Worm (Caenorhabditis elegans) whole organism, late embryonic: Measurements from ENCODE around the gene cest-7.

Source experiments
- C08G9.2 ChIP-seq: sonication (generic microtip); optimal IDR thresholded peaks from 2 replicates; lab custom pipeline; 2016; ENCODE audit warnings: mild to moderate bottlenecking, missing genetic modification characterization, moderate library complexity, missing compliant biosample characterization
- C38D4.7 ChIP-seq: fragments of 200-800 bp; sonication (Bioruptor generic); optimal IDR thresholded peaks from 2 replicates; lab custom pipeline; 2018; ENCODE audit warnings: mild to moderate bottlenecking, missing genetic modification characterization, moderate library complexity, missing compliant biosample characterization
- F13H6.1 ChIP-seq: sonication (generic microtip); optimal IDR thresholded peaks from 2 replicates; lab custom pipeline; 2016; ENCODE audit warnings: missing genetic modification characterization, missing compliant biosample characterization
- K02D7.2 ChIP-seq: sonication (generic microtip); optimal IDR thresholded peaks from 2 replicates; lab custom pipeline; 2017; ENCODE audit warnings: mild to moderate bottlenecking, missing genetic modification characterization, missing compliant biosample characterization
- Y22D7AL.16 ChIP-seq: sonication (generic microtip); optimal IDR thresholded peaks from 2 replicates; lab custom pipeline; 2016; ENCODE audit warnings: missing genetic modification characterization, missing compliant biosample characterization
- ahr-1 ChIP-seq: sonication (generic microtip); optimal IDR thresholded peaks from 2 replicates; lab custom pipeline; 2016; ENCODE audit warnings: missing genetic modification characterization, missing compliant biosample characterization
- ceh-14 ChIP-seq: sonication (generic microtip); optimal IDR thresholded peaks from 2 replicates; lab custom pipeline; 2016; ENCODE audit warnings: missing genotype, missing genetic modification characterization, missing compliant biosample characterization
- ceh-19 ChIP-seq: fragments of 200-800 bp; sonication (Bioruptor generic); optimal IDR thresholded peaks from 2 replicates; lab custom pipeline; 2018; ENCODE audit warnings: mild to moderate bottlenecking, missing genetic modification characterization, missing compliant biosample characterization
- ceh-2 ChIP-seq: sonication (generic microtip); optimal IDR thresholded peaks from 2 replicates; lab custom pipeline; 2016; ENCODE audit warnings: missing genotype, missing genetic modification characterization, missing compliant biosample characterization
- ceh-24 ChIP-seq: sonication (generic microtip); optimal IDR thresholded peaks from 2 replicates; lab custom pipeline; 2016; ENCODE audit warnings: mild to moderate bottlenecking, missing genetic modification characterization, missing compliant biosample characterization
- ceh-31 ChIP-seq: sonication (generic microtip); optimal IDR thresholded peaks from 2 replicates; lab custom pipeline; 2016; ENCODE audit warnings: missing genetic modification characterization, missing compliant biosample characterization
- ceh-6 ChIP-seq: fragments of 200-800 bp; sonication (Bioruptor generic); optimal IDR thresholded peaks from 2 replicates; lab custom pipeline; 2018; ENCODE audit warnings: mild to moderate bottlenecking, missing genetic modification characterization, missing compliant biosample characterization
- che-1 ChIP-seq: sonication (generic microtip); optimal IDR thresholded peaks from 2 replicates; lab custom pipeline; 2016; ENCODE audit warnings: mild to moderate bottlenecking, missing genetic modification characterization, missing compliant biosample characterization
- dve-1 ChIP-seq: sonication (generic microtip); optimal IDR thresholded peaks from 2 replicates; lab custom pipeline; 2017; ENCODE audit warnings: antibody characterized with exemption, mild to moderate bottlenecking, missing genetic modification characterization, missing compliant biosample characterization
- elt-2 ChIP-seq: sonication (generic microtip); optimal IDR thresholded peaks from 2 replicates; lab custom pipeline; 2016; ENCODE audit warnings: missing genetic modification reagents, missing genetic modification characterization, missing compliant biosample characterization
- elt-4 ChIP-seq: sonication (generic microtip); optimal IDR thresholded peaks from 2 replicates; lab custom pipeline; 2016; ENCODE audit warnings: missing genetic modification characterization, missing compliant biosample characterization
- ets-4 ChIP-seq: sonication (generic microtip); optimal IDR thresholded peaks from 2 replicates; lab custom pipeline; 2016; ENCODE audit warnings: missing genetic modification characterization, missing compliant biosample characterization
- fax-1 ChIP-seq: sonication (generic microtip); optimal IDR thresholded peaks from 2 replicates; lab custom pipeline; 2016; ENCODE audit warnings: missing genotype, missing genetic modification characterization, missing compliant biosample characterization
- hlh-13 ChIP-seq: fragments of 200-800 bp; sonication (Bioruptor generic); optimal IDR thresholded peaks from 2 replicates; lab custom pipeline; 2018; ENCODE audit warnings: mild to moderate bottlenecking, missing genetic modification characterization, missing compliant biosample characterization
- hlh-8 ChIP-seq: sonication (generic microtip); optimal IDR thresholded peaks from 2 replicates; lab custom pipeline; 2016; ENCODE audit warnings: missing genotype, missing genetic modification characterization, missing compliant biosample characterization
- madf-2 ChIP-seq: sonication (generic microtip); optimal IDR thresholded peaks from 2 replicates; lab custom pipeline; 2017; ENCODE audit warnings: missing genetic modification characterization, missing compliant biosample characterization
- odd-2 ChIP-seq: sonication (generic microtip); optimal IDR thresholded peaks from 2 replicates; lab custom pipeline; 2017; ENCODE audit warnings: antibody characterized with exemption, mild to moderate bottlenecking, missing genetic modification characterization, missing compliant biosample characterization
- pax-1 ChIP-seq: fragments of 150-350 bp; optimal IDR thresholded peaks from 2 replicates; lab custom pipeline; 2014; ENCODE audit warnings: missing biosample characterization, missing genetic modification characterization
- pha-2 ChIP-seq: sonication (generic microtip); optimal IDR thresholded peaks from 2 replicates; lab custom pipeline; 2017; ENCODE audit warnings: mild to moderate bottlenecking, missing genetic modification characterization, missing compliant biosample characterization
- pros-1 ChIP-seq: fragments of 150-350 bp; optimal IDR thresholded peaks from 2 replicates; lab custom pipeline; 2014; ENCODE audit warnings: missing biosample characterization, missing genetic modification reagents, missing genetic modification characterization
- ref-2 ChIP-seq: sonication (generic microtip); optimal IDR thresholded peaks from 2 replicates; lab custom pipeline; 2016; ENCODE audit warnings: missing genetic modification characterization, missing compliant biosample characterization
- rnt-1 ChIP-seq: sonication (generic microtip); optimal IDR thresholded peaks from 2 replicates; lab custom pipeline; 2016; ENCODE audit warnings: missing genetic modification characterization, missing compliant biosample characterization
- sdc-2 ChIP-seq: sonication (generic microtip); optimal IDR thresholded peaks from 2 replicates; lab custom pipeline; 2016; ENCODE audit warnings: missing genotype, missing genetic modification characterization, missing compliant biosample characterization
- sox-2 ChIP-seq: fragments of 200-800 bp; sonication (Bioruptor generic); IDR thresholded peaks from 2 replicates; pipeline ENCODE4 v1.3.6; 2022; ENCODE audit warnings: missing genetic modification reagents, missing genetic modification characterization, missing compliant biosample characterization
- sox-4 ChIP-seq: sonication (generic microtip); optimal IDR thresholded peaks from 2 replicates; lab custom pipeline; 2017; ENCODE audit warnings: mild to moderate bottlenecking, missing genetic modification characterization, inconsistent platforms, missing compliant biosample characterization
- ttx-3 ChIP-seq: sonication (generic microtip); optimal IDR thresholded peaks from 2 replicates; lab custom pipeline; 2016; ENCODE audit warnings: missing genetic modification reagents, missing genetic modification characterization, missing compliant biosample characterization
- unc-42 ChIP-seq: sonication (generic microtip); optimal IDR thresholded peaks from 2 replicates; lab custom pipeline; 2016; ENCODE audit warnings: missing genotype, missing genetic modification characterization, missing compliant biosample characterization
- unc-55 ChIP-seq: sonication (generic microtip); optimal IDR thresholded peaks from 2 replicates; lab custom pipeline; 2017; ENCODE audit warnings: missing biosample characterization, missing genetic modification reagents, missing genetic modification characterization
- unc-86 ChIP-seq: sonication (generic microtip); optimal IDR thresholded peaks from 2 replicates; lab custom pipeline; 2016; ENCODE audit warnings: missing genetic modification characterization, missing compliant biosample characterization
- zip-5 ChIP-seq: sonication (generic microtip); optimal IDR thresholded peaks from 2 replicates; lab custom pipeline; 2016; ENCODE audit warnings: missing genetic modification characterization, missing compliant biosample characterization
- ztf-16 ChIP-seq: sonication (generic microtip); optimal IDR thresholded peaks from 2 replicates; lab custom pipeline; 2017; ENCODE audit warnings: missing genetic modification characterization, missing compliant biosample characterization

cest-7 gene

ce11 chrX:12235388-12235787 is 5.6 kb downstream of the cest-7 start, which contains the start of gene C23H4.6:
Gene C23H4.6, plus strand, starts transcription at chrX:12235606.
- TF ChIP-seq ref-2 (tag; lab: Kevin White, UChicago) = no peak
- TF ChIP-seq rnt-1 (tag; lab: Kevin White, UChicago) = no peak
- no peak for TF ChIP-seq sox-4 (tag; lab: Kevin White, UChicago)
- TF ChIP-seq unc-86 = no peak
- no peak for TF ChIP-seq madf-2 (tag; lab: Kevin White, UChicago)
- no peak for TF ChIP-seq ceh-2 (tag; lab: Kevin White, UChicago)
- no peak for TF ChIP-seq fax-1 (tag; lab: Kevin White, UChicago)
- TF ChIP-seq pax-1 (tag; lab: Kevin White, UChicago) = no peak
- no peak for TF ChIP-seq unc-55 (GFP tag; lab: Kevin White, UChicago)
- no peak for TF ChIP-seq sox-2 (GFP tag; lab: Robert Waterston, UW)
- TF ChIP-seq che-1 (tag; lab: Kevin White, UChicago) = no peak
- TF ChIP-seq F13H6.1 (tag; lab: Kevin White, UChicago) = no peak
- no peak for TF ChIP-seq ets-4
- TF ChIP-seq elt-2 (tag; lab: Kevin White, UChicago) = no peak
- TF ChIP-seq C38D4.7 (GFP tag; lab: Kevin White, UChicago) = no peak

ce11 chrX:12241457-12241856 is 11.7 kb downstream of the cest-7 start, which contains the start of gene cest-3:
Gene cest-3, plus strand, starts transcription at chrX:12241646.
- TF ChIP-seq odd-2 = no peak
- no peak for TF ChIP-seq F13H6.1 (tag; lab: Kevin White, UChicago)
- no peak for TF ChIP-seq zip-5 (tag; lab: Kevin White, UChicago)

DNA sequence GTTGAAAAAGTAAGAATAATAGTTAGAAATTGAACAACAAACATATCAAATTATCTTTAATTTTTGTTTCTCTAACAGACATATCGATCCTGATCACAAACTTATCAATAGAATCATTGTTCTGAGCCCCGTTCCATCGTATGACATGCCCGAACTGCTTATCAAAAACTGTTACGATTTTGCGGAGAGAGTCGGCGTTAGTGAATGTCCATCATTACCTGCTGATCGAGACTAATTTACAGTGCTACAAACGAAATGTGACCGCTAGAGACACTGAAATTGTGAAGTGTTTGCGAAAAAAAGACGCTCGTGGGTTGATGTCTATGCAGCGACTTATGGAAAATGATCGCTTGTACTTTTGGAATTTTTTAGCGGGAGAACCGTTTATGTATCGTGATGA is 13.2 kb downstream of the cest-7 start:
- TF ChIP-seq elt-4 (tag; lab: Kevin White, UChicago) (no peak), zip-5 (tag; lab: Kevin White, UChicago) (no peak), C38D4.7 (GFP tag; lab: Kevin White, UChicago) (no peak), hlh-8 (tag; lab: Kevin White, UChicago) (no peak), hlh-13 (GFP tag; lab: Kevin White, UChicago) (no peak), ceh-14 (tag; lab: Kevin White, UChicago) (no peak), Y22D7AL.16 (tag; lab: Kevin White, UChicago) (no peak), pros-1 (no peak), dve-1 (tag; lab: Kevin White, UChicago) (no peak), ceh-24 (tag; lab: Kevin White, UChicago) (no peak), sdc-2 (no peak)
- TF ChIP-seq, all 69 proteins: peak for 0

ce11 chrX:12248140-12248539 is 18.4 kb downstream of the cest-7 start:
- TF ChIP-seq rnt-1 (tag; lab: Kevin White, UChicago) (peak; percentile 40), ztf-16 (tag; lab: Kevin White, UChicago) (no peak)

DNA sequence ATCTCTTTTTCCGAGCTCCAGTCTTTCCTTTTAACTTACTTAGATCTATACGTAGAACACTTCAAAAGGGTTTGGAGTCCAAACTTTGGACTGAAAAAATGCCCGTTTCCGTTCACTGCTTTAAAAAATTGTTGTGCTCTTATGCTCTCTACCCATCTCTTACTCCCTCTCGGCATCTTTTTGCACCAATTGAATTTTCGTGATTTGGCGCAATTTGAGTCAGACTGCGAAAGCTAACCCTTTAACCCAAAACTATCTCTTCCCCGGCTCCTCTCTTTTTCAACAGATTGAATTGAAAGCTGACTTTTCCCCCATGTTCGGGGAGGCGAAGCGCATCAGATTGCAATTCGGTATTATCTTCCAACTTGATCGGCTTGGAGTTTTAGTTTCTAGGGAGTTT is 22.4 kb downstream of the cest-7 start:
- TF ChIP-seq C08G9.2 (tag; lab: Kevin White, UChicago) = no peak
- TF ChIP-seq unc-42 = peak; percentile 45
- TF ChIP-seq ceh-14 (tag; lab: Kevin White, UChicago) = no peak
- no peak for TF ChIP-seq ceh-6 (GFP tag; lab: Kevin White, UChicago)
- TF ChIP-seq ceh-19 (GFP tag; lab: Kevin White, UChicago) = no peak
- TF ChIP-seq ttx-3 (tag; lab: Kevin White, UChicago) = no peak

DNA sequence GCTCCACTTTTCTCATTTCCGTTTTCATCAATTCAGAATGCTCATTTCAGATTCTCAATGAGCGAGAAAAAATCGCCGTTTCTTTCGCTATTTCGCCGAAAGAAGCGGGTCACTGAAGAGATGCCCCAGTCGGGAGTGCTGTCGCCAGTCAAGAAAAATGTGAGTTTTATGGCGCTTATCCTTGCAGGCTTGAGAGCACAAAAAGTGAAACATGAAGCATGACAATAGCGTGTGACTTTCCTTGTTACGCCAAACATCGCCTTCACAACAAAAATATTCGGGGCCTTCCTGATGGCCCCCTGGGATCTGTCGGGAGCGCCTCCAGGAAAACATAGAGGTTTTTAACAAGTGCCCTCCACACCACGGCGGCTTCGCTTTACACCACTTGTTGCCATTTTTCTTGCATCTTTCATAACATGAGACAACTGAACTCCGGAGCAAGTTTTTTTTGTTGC is 26.9 kb downstream of the cest-7 start, which contains the start of gene E01G6.2:
Gene E01G6.2, plus strand, starts transcription at position 51 of the 455 bp plus-strand sequence.
- TF ChIP-seq F13H6.1 (tag; lab: Kevin White, UChicago) (no peak), K02D7.2 (tag; lab: Kevin White, UChicago) (no peak), ceh-31 (tag; lab: Kevin White, UChicago) (no peak), hlh-8 (tag; lab: Kevin White, UChicago) (no peak), ahr-1 (no peak), pha-2 (tag; lab: Kevin White, UChicago) (no peak), fax-1 (tag; lab: Kevin White, UChicago) (no peak), hlh-13 (GFP tag; lab: Kevin White, UChicago) (no peak), elt-2 (tag; lab: Kevin White, UChicago) (no peak)
